Fruit fly (Drosophila melanogaster) whole organism, adult: ENCODE data around the gene CG34428.

Experiments used
- CG11617 ChIP-seq: fragments of 200-800 bp; sonication (Bioruptor generic); optimal IDR thresholded peaks from 2 replicates; lab custom pipeline; 2017; ENCODE audit warnings: mild to moderate bottlenecking, missing biosample characterization, missing genetic modification reagents, missing genetic modification characterization
- CG12768 ChIP-seq: fragments of 200-800 bp; sonication (Bioruptor generic); optimal IDR thresholded peaks from 2 replicates; lab custom pipeline; 2017; ENCODE audit warnings: missing biosample characterization, missing genetic modification characterization, mild to moderate bottlenecking, moderate library complexity, missing genetic modification reagents
- CG14711 ChIP-seq: fragments of 200-800 bp; sonication (Bioruptor generic); optimal IDR thresholded peaks from 2 replicates; lab custom pipeline; 2018; ENCODE audit warnings: missing biosample characterization, mild to moderate bottlenecking, missing genetic modification characterization, moderate library complexity
- CG1620 ChIP-seq: fragments of 200-800 bp; sonication (Bioruptor generic); optimal IDR thresholded peaks from 2 replicates; lab custom pipeline; 2016; ENCODE audit warnings: missing biosample characterization, missing genetic modification characterization
- CG33017 ChIP-seq: fragments of 200-800 bp; sonication (Bioruptor generic); optimal IDR thresholded peaks from 2 replicates; lab custom pipeline; 2018; ENCODE audit warnings: missing biosample characterization, mild to moderate bottlenecking, missing genetic modification characterization, moderate library complexity
- CG5204 ChIP-seq: fragments of 200-800 bp; sonication (Bioruptor generic); optimal IDR thresholded peaks from 2 replicates; lab custom pipeline; 2016; ENCODE audit warnings: missing biosample characterization, missing genetic modification characterization
- CG7045 ChIP-seq: fragments of 200-800 bp; sonication (Bioruptor generic); optimal IDR thresholded peaks from 2 replicates; lab custom pipeline; 2017; ENCODE audit warnings: missing biosample characterization, mild to moderate bottlenecking, missing genetic modification characterization
- CG7101 ChIP-seq: fragments of 200-800 bp; sonication (Bioruptor generic); optimal IDR thresholded peaks from 2 replicates; lab custom pipeline; 2018; ENCODE audit warnings: missing biosample characterization, mild to moderate bottlenecking, missing genetic modification characterization, moderate library complexity
- Clk ChIP-seq: fragments of 200-800 bp; sonication (Bioruptor generic); optimal IDR thresholded peaks from 2 replicates; lab custom pipeline; 2017; ENCODE audit warnings: missing biosample characterization, missing genetic modification characterization
- Crg-1 ChIP-seq: fragments of 200-800 bp; sonication (Bioruptor generic); optimal IDR thresholded peaks from 2 replicates; lab custom pipeline; 2016; ENCODE audit warnings: missing biosample characterization, missing genetic modification characterization
- Hr96 ChIP-seq: fragments of 200-800 bp; sonication (Bioruptor generic); optimal IDR thresholded peaks from 2 replicates; lab custom pipeline; 2016; ENCODE audit warnings: missing biosample characterization, missing genetic modification characterization
- Mnt ChIP-seq: fragments of 200-800 bp; sonication (Bioruptor generic); optimal IDR thresholded peaks from 2 replicates; lab custom pipeline; 2016; ENCODE audit warnings: missing biosample characterization, mild to moderate bottlenecking, missing genetic modification characterization
- bab1 ChIP-seq: fragments of 200-800 bp; sonication (Bioruptor generic); optimal IDR thresholded peaks from 3 replicates; lab custom pipeline; 2019; ENCODE audit warnings: missing biosample characterization, mild to moderate bottlenecking, missing genetic modification characterization, moderate library complexity
- cic ChIP-seq: fragments of 200-800 bp; sonication (Bioruptor generic); optimal IDR thresholded peaks from 2 replicates; lab custom pipeline; 2017; ENCODE audit warnings: missing biosample characterization, mild to moderate bottlenecking, missing genetic modification characterization, moderate library complexity
- cnc ChIP-seq, 2 experiments: fragments of >200 bp; optimal IDR thresholded peaks; 2 replicates each; lab custom pipeline; 2017
- kay ChIP-seq: fragments of 200-800 bp; sonication (Bioruptor generic); peaks from one replicate; lab custom pipeline; 2016; ENCODE audit warnings: missing biosample characterization, missing genetic modification characterization, borderline replicate concordance
- ovo ChIP-seq: fragments of 200-800 bp; sonication (Bioruptor generic); optimal IDR thresholded peaks from 2 replicates; lab custom pipeline; 2016; ENCODE audit warnings: missing biosample characterization, missing genetic modification characterization
- pad ChIP-seq: fragments of 200-800 bp; sonication (Bioruptor generic); optimal IDR thresholded peaks from 3 replicates; lab custom pipeline; 2017; ENCODE audit warnings: missing biosample characterization, missing genetic modification characterization, mild to moderate bottlenecking, moderate library complexity, missing genetic modification reagents
- tj ChIP-seq: fragments of 200-800 bp; sonication (Bioruptor generic); optimal IDR thresholded peaks from 3 replicates; lab custom pipeline; 2017; ENCODE audit warnings: missing biosample characterization, mild to moderate bottlenecking, missing genetic modification characterization, moderate library complexity
- toe ChIP-seq: fragments of 200-800 bp; sonication (Bioruptor generic); optimal IDR thresholded peaks from 2 replicates; lab custom pipeline; 2016; ENCODE audit warnings: missing biosample characterization, missing genetic modification characterization

Gene CG34428

DNA sequence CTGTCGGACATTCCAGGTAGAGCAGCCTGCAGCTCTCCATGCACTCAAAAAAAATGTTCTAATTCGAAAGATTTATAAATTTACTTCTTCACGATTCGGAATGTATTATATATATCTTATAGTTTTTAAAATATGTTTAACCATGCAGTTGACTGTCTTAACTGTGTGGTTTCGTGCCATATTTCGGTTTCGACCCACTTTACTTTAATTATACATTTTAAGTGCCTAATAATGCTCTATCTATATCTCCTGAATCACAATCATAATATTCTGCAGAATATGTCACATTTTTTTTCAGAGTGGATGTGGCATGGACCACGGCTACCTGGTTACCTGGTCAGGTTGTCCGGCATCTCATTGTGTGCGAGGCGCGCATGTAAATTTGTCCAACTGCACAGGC lies 11.9 kb upstream of the CG34428 start:
- TF ChIP-seq cnc (optimal IDR thresholded peaks at IDR 0.05; lab: Kevin White, UChicago) (no peak), CG33017 (tag; lab: Kevin White, UChicago) (no peak), CG1620 (no peak), Mnt (GFP tag; lab: Kevin White, UChicago) (no peak), toe (GFP tag; lab: Kevin White, UChicago) (no peak), CG7101 (no peak), Crg-1 (GFP tag; lab: Kevin White, UChicago) (no peak), ovo (GFP tag; lab: Kevin White, UChicago) (no peak), kay (GFP tag; lab: Kevin White, UChicago) (no peak), bab1 (GFP tag; lab: Kevin White, UChicago) (no peak), cic (GFP tag; lab: Kevin White, UChicago) (no peak), CG5204 (GFP tag; lab: Kevin White, UChicago) (no peak), CG12768 (GFP tag; lab: Kevin White, UChicago) (no peak), Hr96 (GFP tag; lab: Kevin White, UChicago) (no peak)

DNA sequence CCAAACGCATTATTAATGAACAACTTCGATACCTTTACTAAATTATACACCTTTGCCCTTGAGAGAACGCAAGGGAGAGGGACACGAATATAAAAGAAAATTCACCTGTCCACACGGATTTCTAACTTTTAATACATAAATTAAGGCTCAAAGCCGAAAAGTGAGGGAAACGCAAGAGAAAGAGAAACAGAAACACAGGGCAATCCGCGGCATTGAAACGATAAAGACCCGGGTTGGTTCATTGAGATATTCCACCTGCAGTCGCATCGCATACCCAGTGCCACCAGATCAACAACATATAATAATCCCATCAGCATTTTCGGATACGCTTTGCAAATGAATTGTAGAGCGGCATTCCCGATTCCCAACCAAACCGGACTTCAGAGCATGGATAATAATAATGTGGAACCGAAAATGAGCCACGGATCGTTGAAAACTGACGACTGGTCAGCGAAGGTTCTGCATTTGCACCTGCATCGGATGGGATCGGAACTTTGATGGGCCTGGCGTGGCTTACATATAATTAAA lies 10.8 kb upstream of the CG34428 start:
- no peak for TF ChIP-seq ovo (GFP tag; lab: Kevin White, UChicago)
- TF ChIP-seq toe (GFP tag; lab: Kevin White, UChicago) = no peak
- TF ChIP-seq CG14711 (tag; lab: Kevin White, UChicago) = no peak
- TF ChIP-seq CG12768 (GFP tag; lab: Kevin White, UChicago) = no peak
- TF ChIP-seq Hr96 (GFP tag; lab: Kevin White, UChicago) = no peak
- TF ChIP-seq CG33017 (tag; lab: Kevin White, UChicago) = no peak
- TF ChIP-seq CG11617 = no peak
- no peak for TF ChIP-seq CG5204 (GFP tag; lab: Kevin White, UChicago)
- no peak for TF ChIP-seq cic (GFP tag; lab: Kevin White, UChicago)

DNA sequence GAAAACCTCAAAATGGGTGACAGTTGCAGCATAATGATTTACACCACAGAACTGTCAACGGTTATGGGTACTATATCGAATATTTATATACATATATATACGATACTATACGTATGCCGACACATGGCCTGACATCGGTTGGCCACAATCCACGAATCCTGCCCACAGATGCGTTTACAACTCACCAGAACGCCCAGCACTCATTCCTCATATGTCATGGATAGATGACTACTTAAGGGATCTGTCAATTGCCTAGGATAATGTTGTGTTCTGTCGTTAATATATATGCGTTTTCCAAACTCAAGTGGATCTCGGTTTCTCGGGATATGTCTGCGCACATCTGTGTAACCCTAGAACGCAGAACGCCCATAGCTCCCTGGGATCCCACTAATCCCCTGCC lies 3.1 kb upstream of the CG34428 start:
- TF ChIP-seq CG7101 (no peak), CG7045 (GFP tag; lab: Kevin White, UChicago) (no peak), CG1620 (no peak), tj (no peak), kay (GFP tag; lab: Kevin White, UChicago) (no peak), Hr96 (GFP tag; lab: Kevin White, UChicago) (no peak), CG14711 (tag; lab: Kevin White, UChicago) (no peak), ovo (GFP tag; lab: Kevin White, UChicago) (no peak), pad (GFP tag; lab: Kevin White, UChicago) (no peak), Mnt (GFP tag; lab: Kevin White, UChicago) (no peak), cic (GFP tag; lab: Kevin White, UChicago) (no peak), bab1 (GFP tag; lab: Kevin White, UChicago) (no peak), toe (GFP tag; lab: Kevin White, UChicago) (no peak), Crg-1 (GFP tag; lab: Kevin White, UChicago) (no peak), Clk (GFP tag; lab: Kevin White, UChicago) (no peak)

DNA sequence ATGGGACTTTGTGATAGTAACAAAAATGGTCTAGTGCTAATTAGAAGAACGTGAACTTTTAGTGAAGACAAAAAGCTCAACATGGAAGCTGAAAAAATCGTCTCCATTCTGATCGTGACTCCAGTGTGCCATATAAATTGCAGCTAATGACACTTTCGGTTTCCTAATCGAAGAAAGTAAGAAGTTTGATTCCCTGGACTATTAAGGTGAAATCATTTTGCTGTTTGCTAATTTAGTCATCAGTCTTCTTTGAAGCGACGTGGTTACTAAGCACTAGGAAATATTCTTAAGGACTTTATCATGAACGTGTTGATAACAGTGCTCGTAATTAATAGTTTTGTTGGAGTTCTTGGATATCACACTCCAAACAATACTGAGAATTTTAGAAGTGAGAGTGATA lies 1.2 kb downstream of the CG34428 start, which contains the start of gene CG34429:
Gene CG34429 (plus strand): TSS at position 301 of the 400 bp plus-strand sequence.
- TF ChIP-seq bab1 (GFP tag; lab: Kevin White, UChicago) (no peak), Clk (GFP tag; lab: Kevin White, UChicago) (no peak), tj (no peak), Crg-1 (GFP tag; lab: Kevin White, UChicago) (no peak), pad (GFP tag; lab: Kevin White, UChicago) (no peak), CG1620 (no peak), toe (GFP tag; lab: Kevin White, UChicago) (no peak), CG14711 (tag; lab: Kevin White, UChicago) (no peak), Hr96 (GFP tag; lab: Kevin White, UChicago) (no peak), CG33017 (tag; lab: Kevin White, UChicago) (no peak), cnc (optimal IDR thresholded peaks at IDR 0.05; lab: Kevin White, UChicago) (no peak), Mnt (GFP tag; lab: Kevin White, UChicago) (no peak), CG7101 (no peak), kay (GFP tag; lab: Kevin White, UChicago) (no peak)

DNA sequence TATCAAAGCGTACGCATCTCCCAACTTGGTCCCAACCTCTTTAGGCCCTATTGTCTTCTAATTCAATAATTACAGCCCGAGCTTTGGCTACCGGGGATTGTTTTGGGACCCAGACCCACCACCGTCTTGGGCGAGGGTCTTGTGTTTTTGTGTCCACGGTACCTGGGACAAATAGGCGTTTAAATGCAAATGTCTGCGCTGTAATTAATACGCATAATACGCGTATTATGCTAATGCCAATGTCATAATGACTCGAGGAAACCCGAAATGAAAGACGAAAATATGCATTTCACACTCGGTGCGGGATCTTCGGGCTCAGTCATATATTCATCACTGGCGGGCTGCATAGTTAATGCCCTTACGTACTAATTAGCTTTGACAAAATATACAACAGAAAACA lies 2.8 kb downstream of the CG34428 start:
- TF ChIP-seq CG5204 (GFP tag; lab: Kevin White, UChicago) (no peak), Crg-1 (GFP tag; lab: Kevin White, UChicago) (no peak), Mnt (GFP tag; lab: Kevin White, UChicago) (no peak), CG33017 (tag; lab: Kevin White, UChicago) (no peak), toe (GFP tag; lab: Kevin White, UChicago) (no peak), CG11617 (no peak), CG14711 (tag; lab: Kevin White, UChicago) (no peak), pad (GFP tag; lab: Kevin White, UChicago) (no peak), kay (GFP tag; lab: Kevin White, UChicago) (no peak), ovo (GFP tag; lab: Kevin White, UChicago) (no peak), cic (GFP tag; lab: Kevin White, UChicago) (no peak), bab1 (GFP tag; lab: Kevin White, UChicago) (no peak), Clk (GFP tag; lab: Kevin White, UChicago) (no peak), cnc (optimal IDR thresholded peaks at IDR 0.05; lab: Kevin White, UChicago) (no peak), CG1620 (no peak), CG7101 (no peak), CG12768 (GFP tag; lab: Kevin White, UChicago) (no peak), CG7045 (GFP tag; lab: Kevin White, UChicago) (no peak), Hr96 (GFP tag; lab: Kevin White, UChicago) (no peak)

DNA sequence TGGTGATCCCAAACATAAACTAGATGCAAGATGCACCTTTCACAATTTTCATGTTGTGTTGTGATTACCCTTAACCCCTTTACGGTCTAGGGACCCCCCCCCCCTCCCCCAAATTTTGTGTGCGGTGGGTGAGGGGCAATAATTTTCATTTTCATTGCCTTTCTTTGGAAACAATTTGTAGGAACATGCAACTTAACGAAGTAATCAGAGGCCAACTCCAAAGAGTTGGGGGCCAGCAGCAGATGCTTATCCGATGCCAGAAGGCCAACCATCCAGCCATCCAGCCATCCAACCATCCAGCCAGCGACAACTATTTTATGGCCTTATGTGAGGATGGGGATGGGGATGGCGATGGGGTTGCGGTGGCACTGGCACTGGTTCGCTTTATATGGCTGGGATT lies 3.4 kb downstream of the CG34428 start:
- TF ChIP-seq cnc (optimal IDR thresholded peaks at IDR 0.05; lab: Kevin White, UChicago) (no peak), CG7101 (no peak), CG1620 (no peak), tj (no peak), CG7045 (GFP tag; lab: Kevin White, UChicago) (no peak), bab1 (GFP tag; lab: Kevin White, UChicago) (no peak), cic (GFP tag; lab: Kevin White, UChicago) (no peak), CG12768 (GFP tag; lab: Kevin White, UChicago) (no peak), Clk (GFP tag; lab: Kevin White, UChicago) (no peak)
